Worm (Caenorhabditis elegans) whole organism, mixed stage, embryonic: ENCODE measurements around the gene C38H2.2.

Source experiments
- elt-3 ChIP-seq: fragments of 150-350 bp; optimal IDR thresholded peaks from 2 replicates; lab custom pipeline; 2014; ENCODE audit warnings: missing biosample characterization, missing genetic modification characterization
- snpc-4 ChIP-seq: fragments of 150-350 bp; optimal IDR thresholded peaks from 2 replicates; lab custom pipeline; 2014; ENCODE audit warnings: missing biosample characterization, missing genetic modification characterization
- ztf-11 ChIP-seq: fragments of 150-350 bp; optimal IDR thresholded peaks from 2 replicates; lab custom pipeline; 2014; ENCODE audit warnings: missing biosample characterization, missing genetic modification characterization

- peak; percentile 14 for TF ChIP-seq ztf-11 (tag; lab: Kevin White, UChicago)
- TF ChIP-seq elt-3 (tag; lab: Kevin White, UChicago): no peak
- TF ChIP-seq snpc-4 (tag; lab: Kevin White, UChicago): no peak
These were observed 25.7 kb downstream of the C38H2.2 start, which contains the start of gene hat-1 for ce11 chrIII:10407198-10407663.
